Worm (Caenorhabditis elegans): Measurements from ENCODE around the gene Y72A10A.1.

- TF ChIP-seq pqm-1 (tag; optimal IDR thresholded peaks at IDR 0.05) (no peak), eyg-1 (tag; optimal IDR thresholded peaks at IDR 0.05) (no peak), T23F11.4 (GFP tag; optimal IDR thresholded peaks at IDR 0.05) (no peak), dmd-4 (tag; optimal IDR thresholded peaks at IDR 0.05; ENCODE audit: borderline replicate concordance) (no peak), unc-42 (tag; optimal IDR thresholded peaks at IDR 0.05) (no peak), nfya-1 (tag; optimal IDR thresholded peaks at IDR 0.05) (no peak), lin-11 (tag; optimal IDR thresholded peaks at IDR 0.05) (no peak), ceh-18 (tag; optimal IDR thresholded peaks at IDR 0.05) (no peak), ceh-48 (tag; optimal IDR thresholded peaks at IDR 0.05) (no peak), tbx-2 (tag; optimal IDR thresholded peaks at IDR 0.05) (no peak), ama-1 (optimal IDR thresholded peaks at IDR 0.05) (no peak), fkh-10 (GFP tag; optimal IDR thresholded peaks at IDR 0.05) (no peak), pha-4 (tag; optimal IDR thresholded peaks at IDR 0.05) (no peak), sox-4 (tag; optimal IDR thresholded peaks at IDR 0.05) (no peak)
These were observed 23.9 kb upstream of the Y72A10A.1 start for ce11 chrX:6162037-6162436.

Data from whole organism, late embryonic.